Fruit fly (Drosophila melanogaster) whole organism, embryonic: Measurements from ENCODE around the gene PH4alphaEFB.

Experiments used
- CG10209 ChIP-seq: fragments of 200-800 bp; sonication (Bioruptor generic); optimal IDR thresholded peaks from 3 replicates; lab custom pipeline; 2017; ENCODE audit warnings: missing biosample characterization, mild to moderate bottlenecking, missing genetic modification characterization, missing genetic modification reagents
- CG12299 ChIP-seq: fragments of 200-800 bp; sonication (Bioruptor generic); optimal IDR thresholded peaks from 2 replicates; lab custom pipeline; 2018; ENCODE audit warnings: missing biosample characterization, mild to moderate bottlenecking, missing genetic modification characterization
- CG14710 ChIP-seq: fragments of 200-800 bp; sonication (Bioruptor generic); optimal IDR thresholded peaks from 3 replicates; lab custom pipeline; 2019; ENCODE audit warnings: missing biosample characterization, mild to moderate bottlenecking, missing genetic modification characterization, moderate library complexity
- CG1603 ChIP-seq: fragments of 200-800 bp; sonication (Bioruptor generic); optimal IDR thresholded peaks from 2 replicates; lab custom pipeline; 2019; ENCODE audit warnings: missing biosample characterization, mild to moderate bottlenecking, missing genetic modification characterization, moderate library complexity
- CG17186 ChIP-seq: fragments of 200-800 bp; sonication (Bioruptor generic); optimal IDR thresholded peaks from 3 replicates; lab custom pipeline; 2017; ENCODE audit warnings: missing biosample characterization, missing genetic modification reagents, missing genetic modification characterization
- CG17912 ChIP-seq: fragments of 200-800 bp; sonication (Bioruptor generic); optimal IDR thresholded peaks from 2 replicates; lab custom pipeline; 2018; ENCODE audit warnings: missing biosample characterization, mild to moderate bottlenecking, missing genetic modification characterization
- CG1832 ChIP-seq: fragments of 200-800 bp; sonication (Bioruptor generic); optimal IDR thresholded peaks from 2 replicates; lab custom pipeline; 2017; ENCODE audit warnings: missing biosample characterization, mild to moderate bottlenecking, missing genetic modification characterization, inconsistent platforms
- CG18599 ChIP-seq: fragments of 200-800 bp; sonication (Bioruptor generic); optimal IDR thresholded peaks from 3 replicates; lab custom pipeline; 2017; ENCODE audit warnings: missing biosample characterization, missing genetic modification characterization, mild to moderate bottlenecking, moderate library complexity, missing genetic modification reagents
- CG2889 ChIP-seq: fragments of 200-800 bp; sonication (Bioruptor generic); IDR thresholded peaks from 3 replicates; pipeline ENCODE4 v1.3.6; 2022; ENCODE audit warnings: missing biosample characterization, missing genetic modification characterization
- CG31224 ChIP-seq: fragments of 200-800 bp; sonication (Bioruptor generic); IDR thresholded peaks from 2 replicates; pipeline ENCODE4 v1.3.6; 2022; ENCODE audit warnings: missing biosample characterization, missing genetic modification characterization
- CG3163 ChIP-seq: fragments of 200-800 bp; sonication (Bioruptor generic); optimal IDR thresholded peaks from 3 replicates; lab custom pipeline; 2016; ENCODE audit warnings: missing biosample characterization, missing genetic modification characterization
- CG3838 ChIP-seq: fragments of 200-800 bp; sonication (Bioruptor generic); optimal IDR thresholded peaks from 3 replicates; lab custom pipeline; 2016; ENCODE audit warnings: missing biosample characterization, missing genetic modification characterization
- CG4282 ChIP-seq: fragments of 200-800 bp; sonication (Bioruptor generic); optimal IDR thresholded peaks from 2 replicates; lab custom pipeline; 2016; ENCODE audit warnings: missing biosample characterization, missing genetic modification characterization
- CG43689 ChIP-seq: fragments of 200-800 bp; sonication (Bioruptor generic); IDR thresholded peaks from 2 replicates; pipeline ENCODE4 v1.3.6; 2022; ENCODE audit warnings: missing biosample characterization, missing genetic modification characterization
- CG5953 ChIP-seq: fragments of 200-800 bp; sonication (Bioruptor generic); IDR thresholded peaks from 2 replicates; pipeline ENCODE4 v1.3.6; 2022; ENCODE audit warnings: missing biosample characterization, missing genetic modification characterization
- CG8089 ChIP-seq: fragments of 200-800 bp; sonication (Bioruptor generic); optimal IDR thresholded peaks from 3 replicates; lab custom pipeline; 2016; ENCODE audit warnings: missing biosample characterization, missing genetic modification characterization
- CrebB ChIP-seq: fragments of 200-800 bp; sonication (Bioruptor generic); optimal IDR thresholded peaks from 3 replicates; lab custom pipeline; 2018; ENCODE audit warnings: missing biosample characterization, mild to moderate bottlenecking, missing genetic modification characterization
- D ChIP-seq, 2 experiments: fragments of 200-800 bp in 1 of 2; fragments of >200 bp in 1 of 2; sonication (Bioruptor generic) in 1 of 2; optimal IDR thresholded peaks; 2 replicates in 1 of 2; 3 replicates in 1 of 2; lab custom pipeline; 2017; ENCODE audit warnings: mild to moderate bottlenecking in 1 of 2, missing biosample characterization in 1 of 2, missing genetic modification characterization in 1 of 2, missing genetic modification reagents in 1 of 2
- Dbx ChIP-seq: fragments of 200-800 bp; sonication (Bioruptor generic); IDR thresholded peaks from 3 replicates; pipeline ENCODE4 v1.3.6; 2022; ENCODE audit warnings: missing biosample characterization, missing genetic modification characterization
- Dll ChIP-seq: fragments of 200-800 bp; sonication (Bioruptor generic); IDR thresholded peaks from 4 replicates; pipeline ENCODE4 v1.3.6; 2022; ENCODE audit warnings: missing biosample characterization, missing genetic modification characterization; ENCODE audit not compliant: partially characterized antibody
- Ets65A ChIP-seq: fragments of 200-800 bp; sonication (Bioruptor generic); peaks from one replicate; lab custom pipeline; 2016; ENCODE audit warnings: missing biosample characterization, missing genetic modification characterization
- Gsc ChIP-seq: fragments of 200-800 bp; sonication (Bioruptor generic); IDR thresholded peaks from 2 replicates; pipeline ENCODE4 v1.3.6; 2022; ENCODE audit warnings: missing biosample characterization, missing genetic modification characterization
- H15 ChIP-seq: fragments of 200-800 bp; sonication (Bioruptor generic); IDR thresholded peaks from 3 replicates; pipeline ENCODE4 v1.3.6; 2022; ENCODE audit warnings: missing biosample characterization, missing genetic modification characterization
- Hmr ChIP-seq: fragments of 200-800 bp; sonication (Bioruptor generic); optimal IDR thresholded peaks from 3 replicates; lab custom pipeline; 2017; ENCODE audit warnings: mild to moderate bottlenecking, missing biosample characterization, missing genetic modification reagents, missing genetic modification characterization
- Nf-YA ChIP-seq: fragments of 200-800 bp; sonication (Bioruptor generic); IDR thresholded peaks from 2 replicates; pipeline ENCODE4 v1.3.6; 2022; ENCODE audit warnings: missing biosample characterization, missing genetic modification characterization
- Opbp ChIP-seq: fragments of 200-800 bp; sonication (Bioruptor generic); IDR thresholded peaks from 3 replicates; pipeline ENCODE4 v1.3.6; 2022; ENCODE audit warnings: missing biosample characterization, missing genetic modification characterization; ENCODE audit not compliant: partially characterized antibody
- ac ChIP-seq: fragments of 200-800 bp; sonication (Bioruptor generic); optimal IDR thresholded peaks from 3 replicates; lab custom pipeline; 2017; ENCODE audit warnings: missing biosample characterization, mild to moderate bottlenecking, missing genetic modification characterization
- amos ChIP-seq: fragments of 200-800 bp; sonication (Bioruptor generic); IDR thresholded peaks from 2 replicates; pipeline ENCODE4 v1.3.6; 2022; ENCODE audit warnings: missing biosample characterization, missing genetic modification characterization; ENCODE audit not compliant: partially characterized antibody
- ap ChIP-seq: fragments of 200-800 bp; sonication (Bioruptor generic); IDR thresholded peaks from 2 replicates; pipeline ENCODE4 v1.3.6; 2022; ENCODE audit warnings: missing biosample characterization, missing genetic modification characterization
- bab2 ChIP-seq: fragments of 200-800 bp; sonication (Bioruptor generic); optimal IDR thresholded peaks from 2 replicates; lab custom pipeline; 2016; ENCODE audit warnings: missing biosample characterization, missing genetic modification characterization
- bowl ChIP-seq: fragments of 200-800 bp; sonication (Bioruptor generic); IDR thresholded peaks from 2 replicates; pipeline ENCODE4 v1.3.6; 2022; ENCODE audit warnings: missing biosample characterization, missing genetic modification characterization
- cg ChIP-seq: fragments of 200-800 bp; sonication (Bioruptor generic); optimal IDR thresholded peaks from 3 replicates; lab custom pipeline; 2019; ENCODE audit warnings: missing biosample characterization, mild to moderate bottlenecking, missing genetic modification characterization, moderate library complexity
- chif ChIP-seq, 2 experiments: fragments of 200-800 bp; sonication (Bioruptor generic); optimal IDR thresholded peaks; 3 replicates each; lab custom pipeline; 2016; ENCODE audit warnings: missing biosample characterization in 2 of 2, missing genetic modification characterization in 2 of 2
- exex ChIP-seq: fragments of 200-800 bp; sonication (Bioruptor generic); optimal IDR thresholded peaks from 4 replicates; lab custom pipeline; 2018; ENCODE audit warnings: missing biosample characterization, mild to moderate bottlenecking, missing genetic modification characterization, moderate library complexity
- fd102C ChIP-seq: fragments of 200-800 bp; sonication (Bioruptor generic); optimal IDR thresholded peaks from 2 replicates; lab custom pipeline; 2018; ENCODE audit warnings: missing biosample characterization, mild to moderate bottlenecking, missing genetic modification characterization, moderate library complexity
- fru ChIP-seq: fragments of >200 bp; optimal IDR thresholded peaks from 2 replicates; lab custom pipeline; 2017
- her ChIP-seq: fragments of 200-800 bp; sonication (Bioruptor generic); optimal IDR thresholded peaks from 2 replicates; lab custom pipeline; 2016; ENCODE audit warnings: missing biosample characterization, missing genetic modification characterization
- inv ChIP-seq: fragments of 200-800 bp; sonication (Bioruptor generic); IDR thresholded peaks from 2 replicates; pipeline ENCODE4 v1.3.6; 2022; ENCODE audit warnings: missing biosample characterization, missing genetic modification characterization; ENCODE audit not compliant: partially characterized antibody
- ken ChIP-seq: fragments of 200-800 bp; sonication (Bioruptor generic); IDR thresholded peaks from 3 replicates; pipeline ENCODE4 v1.3.6; 2022; ENCODE audit warnings: missing biosample characterization, missing genetic modification characterization
- mirr ChIP-seq: fragments of 200-800 bp; sonication (Bioruptor generic); optimal IDR thresholded peaks from 3 replicates; lab custom pipeline; 2018; ENCODE audit warnings: missing biosample characterization, mild to moderate bottlenecking, missing genetic modification characterization
- nom ChIP-seq: fragments of 200-800 bp; sonication (Bioruptor generic); optimal IDR thresholded peaks from 2 replicates; lab custom pipeline; 2017; ENCODE audit warnings: missing biosample characterization, missing genetic modification characterization, mild to moderate bottlenecking, moderate library complexity, missing genetic modification reagents
- onecut ChIP-seq: fragments of 200-800 bp; sonication (Bioruptor generic); IDR thresholded peaks from 2 replicates; pipeline ENCODE4 v1.3.6; 2022; ENCODE audit warnings: missing biosample characterization, missing genetic modification characterization
- pzg ChIP-seq: fragments of 200-800 bp; sonication (Bioruptor generic); optimal IDR thresholded peaks from 3 replicates; lab custom pipeline; 2018; ENCODE audit warnings: missing biosample characterization, mild to moderate bottlenecking, missing genetic modification characterization, moderate library complexity
- shn ChIP-seq: fragments of 200-800 bp; sonication (Bioruptor generic); optimal IDR thresholded peaks from 3 replicates; lab custom pipeline; 2016; ENCODE audit warnings: missing biosample characterization, missing genetic modification characterization
- slou ChIP-seq: fragments of 200-800 bp; sonication (Bioruptor generic); optimal IDR thresholded peaks from 3 replicates; lab custom pipeline; 2016; ENCODE audit warnings: missing biosample characterization, missing genetic modification characterization
- tin ChIP-seq: fragments of 200-800 bp; sonication (Bioruptor generic); optimal IDR thresholded peaks from 3 replicates; lab custom pipeline; 2016; ENCODE audit warnings: missing biosample characterization, missing genetic modification characterization
- tio ChIP-seq: fragments of 200-800 bp; sonication (Bioruptor generic); optimal IDR thresholded peaks from 2 replicates; lab custom pipeline; 2017; ENCODE audit warnings: missing biosample characterization, missing genetic modification characterization, inconsistent platforms
- unc-4 ChIP-seq: fragments of 200-800 bp; sonication (Bioruptor generic); IDR thresholded peaks from 2 replicates; pipeline ENCODE4 v1.3.6; 2022; ENCODE audit warnings: missing biosample characterization, missing genetic modification characterization; ENCODE audit not compliant: partially characterized antibody
- zen2 ChIP-seq: fragments of 200-800 bp; sonication (Bioruptor generic); IDR thresholded peaks from 3 replicates; pipeline ENCODE4 v1.3.6; 2022; ENCODE audit warnings: missing biosample characterization, missing genetic modification characterization; ENCODE audit not compliant: partially characterized antibody

The PH4alphaEFB gene

dm6 chr3R:30459066-30459935 lies 6.5 kb upstream of the PH4alphaEFB start, which contains the start of the genes CG2224 and CDase (continued):
- TF ChIP-seq CG18599 (no peak), Dll (GFP tag; lab: Robert Waterston, UW) (peak; percentile 91), CG1832 (GFP tag; lab: Kevin White, UChicago) (no peak), tio (GFP tag; lab: Kevin White, UChicago) (no peak), cg (GFP tag; lab: Kevin White, UChicago) (no peak), fd102C (GFP tag; lab: Kevin White, UChicago) (no peak), CG43689 (no peak), shn (GFP tag; lab: Kevin White, UChicago) (no peak), bab2 (GFP tag; lab: Kevin White, UChicago) (no peak), H15 (no peak), mirr (GFP tag; lab: Kevin White, UChicago) (no peak), CG3838 (no peak), CG1603 (tag; lab: Kevin White, UChicago) (peak; percentile 57), Gsc (GFP tag; lab: Robert Waterston, UW) (no peak), CG17186 (GFP tag; lab: Kevin White, UChicago) (peak; percentile 8), Dbx (GFP tag; lab: Robert Waterston, UW) (no peak), CrebB (tag; lab: Kevin White, UChicago) (peak; percentile 3), ken (GFP tag; lab: Robert Waterston, UW) (no peak), Opbp (GFP tag; lab: Robert Waterston, UW) (peak; percentile 90; the same call in 2 of the 3 replicates), D (optimal IDR thresholded peaks at IDR 0.05; lab: Kevin White, UChicago) (peak; percentile 48), D (GFP tag; optimal IDR thresholded peaks at IDR 0.05; lab: Kevin White, UChicago) (no peak), CG4282 (GFP tag; lab: Kevin White, UChicago) (no peak), CG17912 (GFP tag; lab: Kevin White, UChicago) (no peak), ac (no peak), Hmr (GFP tag; lab: Kevin White, UChicago) (no peak), unc-4 (GFP tag; lab: Robert Waterston, UW) (peak; percentile 96), ap (GFP tag; lab: Robert Waterston, UW) (no peak), fru (no peak), onecut (GFP tag; lab: Robert Waterston, UW) (no peak), CG12299 (tag; lab: Kevin White, UChicago) (no peak), CG31224 (GFP tag; lab: Robert Waterston, UW) (no peak), CG5953 (GFP tag; lab: Robert Waterston, UW) (no peak), CG3163 (GFP tag; lab: Kevin White, UChicago) (no peak), Nf-YA (GFP tag; lab: Robert Waterston, UW) (no peak), CG2889 (GFP tag; lab: Robert Waterston, UW) (no peak), her (GFP tag; lab: Kevin White, UChicago) (peak; percentile 98), tin (GFP tag; lab: Kevin White, UChicago) (no peak), exex (tag; lab: Kevin White, UChicago) (peak; percentile 71), CG8089 (GFP tag; lab: Kevin White, UChicago) (no peak), Ets65A (peak; percentile 35), amos (peak; percentile 89), CG10209 (GFP tag; lab: Kevin White, UChicago) (no peak), bowl (GFP tag; lab: Robert Waterston, UW) (no peak), zen2 (GFP tag; lab: Robert Waterston, UW) (peak; percentile 97), CG14710 (no peak), slou (GFP tag; lab: Kevin White, UChicago) (no peak), nom (no peak), chif (GFP tag; optimal IDR thresholded peaks at IDR 0.05; lab: Kevin White, UChicago) (no peak), pzg (GFP tag; lab: Kevin White, UChicago) (peak; percentile 75), inv (GFP tag; lab: Robert Waterston, UW) (peak; percentile 72)
